Worm (Caenorhabditis elegans) whole organism, mixed stage, embryonic: Measurements from ENCODE around the gene gfat-1.

ENCODE experiments used
- M03D4.4 ChIP-seq: sonication (generic microtip); optimal IDR thresholded peaks from 2 replicates; lab custom pipeline; 2017; ENCODE audit warnings: mild to moderate bottlenecking, missing genetic modification characterization, missing compliant biosample characterization
- bed-3 ChIP-seq: fragments of 200-800 bp; sonication (Bioruptor generic); optimal IDR thresholded peaks from 3 replicates; lab custom pipeline; 2018; ENCODE audit warnings: mild to moderate bottlenecking, missing genetic modification characterization, moderate library complexity, missing compliant biosample characterization
- blmp-1 ChIP-seq: fragments of 150-350 bp; optimal IDR thresholded peaks from 2 replicates; lab custom pipeline; 2014; ENCODE audit warnings: missing biosample characterization, missing genetic modification characterization
- ceh-39 ChIP-seq: fragments of 150-350 bp; optimal IDR thresholded peaks from 2 replicates; lab custom pipeline; 2014; ENCODE audit warnings: missing biosample characterization, missing genetic modification characterization
- ceh-43 ChIP-seq: fragments of 200-800 bp; sonication (Bioruptor generic); optimal IDR thresholded peaks from 2 replicates; lab custom pipeline; 2018; ENCODE audit warnings: mild to moderate bottlenecking, missing genetic modification characterization, moderate library complexity, missing compliant biosample characterization
- ceh-83 ChIP-seq: fragments of 200-800 bp; sonication (Bioruptor generic); optimal IDR thresholded peaks from 2 replicates; lab custom pipeline; 2018; ENCODE audit warnings: mild to moderate bottlenecking, missing genetic modification characterization, missing compliant biosample characterization
- ces-1 ChIP-seq: fragments of 150-350 bp; optimal IDR thresholded peaks from 2 replicates; lab custom pipeline; 2014; ENCODE audit warnings: missing biosample characterization, missing genetic modification reagents, missing genetic modification characterization
- cnd-1 ChIP-seq: fragments of 200-800 bp; sonication (Bioruptor generic); optimal IDR thresholded peaks from 2 replicates; lab custom pipeline; 2018; ENCODE audit warnings: mild to moderate bottlenecking, missing genetic modification characterization, missing compliant biosample characterization
- drap-1 ChIP-seq: fragments of 200-800 bp; sonication (Bioruptor generic); optimal IDR thresholded peaks from 3 replicates; lab custom pipeline; 2018; ENCODE audit warnings: mild to moderate bottlenecking, missing genetic modification characterization, missing compliant biosample characterization
- elt-1 ChIP-seq: sonication (generic microtip); optimal IDR thresholded peaks from 2 replicates; lab custom pipeline; 2017; ENCODE audit warnings: missing genetic modification characterization, mild to moderate bottlenecking, missing compliant biosample characterization, antibody characterized with exemption, moderate library complexity, borderline replicate concordance; ENCODE audit not compliant: insufficient read depth
- flh-1 ChIP-seq: fragments of 200-800 bp; sonication (Bioruptor generic); optimal IDR thresholded peaks from 2 replicates; lab custom pipeline; 2018; ENCODE audit warnings: mild to moderate bottlenecking, missing genetic modification characterization, moderate library complexity, missing compliant biosample characterization
- ham-2 ChIP-seq: fragments of 200-800 bp; sonication (Bioruptor generic); optimal IDR thresholded peaks from 2 replicates; lab custom pipeline; 2018; ENCODE audit warnings: mild to moderate bottlenecking, missing genetic modification characterization, missing compliant biosample characterization
- hlh-1 ChIP-seq: fragments of 150-350 bp; optimal IDR thresholded peaks from 2 replicates; lab custom pipeline; 2014; ENCODE audit warnings: missing biosample characterization, missing genetic modification reagents, missing genetic modification characterization
- lin-13 ChIP-seq: fragments of 150-350 bp; optimal IDR thresholded peaks from 2 replicates; lab custom pipeline; 2014; ENCODE audit warnings: missing biosample characterization, missing genetic modification characterization
- lin-32 ChIP-seq: fragments of 200-800 bp; sonication (Bioruptor generic); optimal IDR thresholded peaks from 2 replicates; lab custom pipeline; 2018; ENCODE audit warnings: mild to moderate bottlenecking, missing genetic modification characterization, missing compliant biosample characterization
- lsy-2 ChIP-seq: fragments of 150-350 bp; optimal IDR thresholded peaks from 2 replicates; lab custom pipeline; 2014; ENCODE audit warnings: missing biosample characterization, missing genetic modification characterization
- mab-5 ChIP-seq: fragments of 150-350 bp; optimal IDR thresholded peaks from 2 replicates; lab custom pipeline; 2014; ENCODE audit warnings: missing biosample characterization, missing genetic modification characterization
- mep-1 ChIP-seq: fragments of 150-350 bp; optimal IDR thresholded peaks from 2 replicates; lab custom pipeline; 2017; ENCODE audit warnings: missing biosample characterization, missing genetic modification reagents, missing genetic modification characterization, inconsistent platforms
- mls-2 ChIP-seq: sonication (generic microtip); optimal IDR thresholded peaks from 2 replicates; lab custom pipeline; 2016; ENCODE audit warnings: mild to moderate bottlenecking, missing genetic modification characterization, moderate library complexity, missing compliant biosample characterization
- nhr-12 ChIP-seq: fragments of 150-350 bp; optimal IDR thresholded peaks from 2 replicates; lab custom pipeline; 2014; ENCODE audit warnings: missing biosample characterization, missing genetic modification characterization
- nhr-2 ChIP-seq: fragments of 150-350 bp; optimal IDR thresholded peaks from 2 replicates; lab custom pipeline; 2014; ENCODE audit warnings: missing biosample characterization, missing genetic modification characterization
- nhr-237 ChIP-seq: fragments of 150-350 bp; optimal IDR thresholded peaks from 2 replicates; lab custom pipeline; 2014; ENCODE audit warnings: missing biosample characterization, missing genetic modification characterization
- nhr-28 ChIP-seq: fragments of 150-350 bp; optimal IDR thresholded peaks from 2 replicates; lab custom pipeline; 2014; ENCODE audit warnings: missing biosample characterization, missing genetic modification characterization
- nhr-76 ChIP-seq: sonication (generic microtip); optimal IDR thresholded peaks from 2 replicates; lab custom pipeline; 2017; ENCODE audit warnings: missing biosample characterization, missing genetic modification characterization
- sem-2 ChIP-seq: fragments of 200-800 bp; sonication (Bioruptor generic); optimal IDR thresholded peaks from 2 replicates; lab custom pipeline; 2018; ENCODE audit warnings: mild to moderate bottlenecking, missing genetic modification characterization, missing compliant biosample characterization
- snpc-4 ChIP-seq: fragments of 150-350 bp; optimal IDR thresholded peaks from 2 replicates; lab custom pipeline; 2014; ENCODE audit warnings: missing biosample characterization, missing genetic modification characterization
- sptf-1 ChIP-seq: sonication (generic microtip); optimal IDR thresholded peaks from 2 replicates; lab custom pipeline; 2017; ENCODE audit warnings: mild to moderate bottlenecking, missing genetic modification characterization, moderate library complexity, missing compliant biosample characterization
- tbx-8 ChIP-seq: fragments of 200-800 bp; sonication (Bioruptor generic); optimal IDR thresholded peaks from 2 replicates; lab custom pipeline; 2018; ENCODE audit warnings: mild to moderate bottlenecking, missing genetic modification characterization, moderate library complexity, missing compliant biosample characterization
- unc-120 ChIP-seq: sonication (generic microtip); optimal IDR thresholded peaks from 2 replicates; lab custom pipeline; 2017; ENCODE audit warnings: missing genetic modification characterization, missing compliant biosample characterization; ENCODE audit not compliant: poor library complexity, severe bottlenecking
- unc-39 ChIP-seq: fragments of 150-350 bp; optimal IDR thresholded peaks from 2 replicates; lab custom pipeline; 2014; ENCODE audit warnings: missing biosample characterization, missing genetic modification characterization
- unc-62 ChIP-seq: fragments of 150-350 bp; optimal IDR thresholded peaks from 2 replicates; lab custom pipeline; 2014; ENCODE audit warnings: missing biosample characterization, missing genetic modification reagents, missing genetic modification characterization
- zip-8 ChIP-seq: fragments of 150-350 bp; optimal IDR thresholded peaks from 2 replicates; lab custom pipeline; 2014; ENCODE audit warnings: missing biosample characterization, missing genetic modification characterization

Gene gfat-1

DNA sequence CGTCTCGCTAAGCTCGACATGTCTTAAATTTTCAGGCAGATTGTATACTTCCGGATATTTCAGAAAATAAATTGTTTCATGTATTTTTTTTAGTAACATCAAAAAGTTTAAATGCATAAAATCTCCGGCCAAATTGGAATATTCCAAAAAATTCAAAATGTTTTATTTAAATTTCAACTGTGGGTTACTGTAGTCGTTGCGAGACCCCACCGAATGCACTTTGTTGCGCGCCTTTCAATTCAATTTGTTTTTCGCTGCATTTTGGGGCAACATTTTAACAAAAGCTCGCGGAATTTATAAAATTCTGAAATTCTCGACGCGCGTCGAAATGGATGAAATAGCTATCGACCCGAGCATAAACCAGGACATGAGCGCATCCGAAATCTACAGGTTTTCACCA lies 22.3 kb downstream of the gfat-1 start, which contains the start of gene F54D5.2:
Gene F54D5.2, plus strand, starts transcription at position 237 of the 400 bp plus-strand sequence.
- TF ChIP-seq lsy-2 (tag; lab: Kevin White, UChicago) (no peak), flh-1 (no peak), nhr-2 (tag; lab: Kevin White, UChicago) (no peak), ham-2 (GFP tag; lab: Kevin White, UChicago) (no peak), drap-1 (GFP tag; lab: Kevin White, UChicago) (no peak), mab-5 (tag; lab: Kevin White, UChicago) (no peak), ces-1 (GFP tag; lab: Kevin White, UChicago) (no peak), cnd-1 (no peak), ceh-43 (GFP tag; lab: Kevin White, UChicago) (no peak), tbx-8 (GFP tag; lab: Kevin White, UChicago) (no peak), unc-39 (tag; lab: Kevin White, UChicago) (no peak), blmp-1 (tag; lab: Kevin White, UChicago) (no peak), sptf-1 (tag; lab: Kevin White, UChicago) (no peak), nhr-76 (no peak), hlh-1 (no peak), bed-3 (GFP tag; lab: Kevin White, UChicago) (no peak), unc-62 (GFP tag; lab: Kevin White, UChicago) (no peak)

DNA sequence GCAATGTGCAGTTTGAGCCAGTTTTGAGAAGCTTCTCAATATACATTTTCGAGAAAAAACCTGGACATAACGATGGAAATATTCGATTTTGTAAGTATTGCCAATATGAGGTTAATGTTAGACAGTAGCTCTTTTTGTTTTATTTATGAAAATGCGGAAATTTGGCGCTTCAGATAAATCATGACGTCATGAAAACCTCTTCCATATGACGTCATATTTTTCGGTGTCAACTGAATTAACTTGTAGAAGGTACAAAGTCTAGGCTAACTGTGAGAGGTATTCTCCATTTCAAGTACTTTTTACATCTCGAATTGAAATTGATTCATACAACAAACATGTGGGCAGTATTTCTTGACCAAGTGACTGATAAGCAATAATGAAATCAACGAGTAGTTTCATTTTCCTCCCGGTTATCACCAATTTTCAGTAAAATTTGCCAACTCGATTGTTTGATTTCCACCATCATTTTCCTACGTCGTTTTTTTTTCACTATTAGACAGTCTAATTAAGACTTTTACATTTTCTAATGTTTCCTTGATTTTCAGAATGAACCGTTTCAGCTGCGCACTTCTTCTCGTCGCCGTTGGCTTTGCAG lies 23.9 kb downstream of the gfat-1 start, which contains the start of gene F54D5.3:
Gene F54D5.3, plus strand, starts transcription at position 546 of the 595 bp plus-strand sequence.
- TF ChIP-seq zip-8 (tag; lab: Kevin White, UChicago) (peak; percentile 98), ceh-39 (tag; lab: Kevin White, UChicago) (no peak)

DNA sequence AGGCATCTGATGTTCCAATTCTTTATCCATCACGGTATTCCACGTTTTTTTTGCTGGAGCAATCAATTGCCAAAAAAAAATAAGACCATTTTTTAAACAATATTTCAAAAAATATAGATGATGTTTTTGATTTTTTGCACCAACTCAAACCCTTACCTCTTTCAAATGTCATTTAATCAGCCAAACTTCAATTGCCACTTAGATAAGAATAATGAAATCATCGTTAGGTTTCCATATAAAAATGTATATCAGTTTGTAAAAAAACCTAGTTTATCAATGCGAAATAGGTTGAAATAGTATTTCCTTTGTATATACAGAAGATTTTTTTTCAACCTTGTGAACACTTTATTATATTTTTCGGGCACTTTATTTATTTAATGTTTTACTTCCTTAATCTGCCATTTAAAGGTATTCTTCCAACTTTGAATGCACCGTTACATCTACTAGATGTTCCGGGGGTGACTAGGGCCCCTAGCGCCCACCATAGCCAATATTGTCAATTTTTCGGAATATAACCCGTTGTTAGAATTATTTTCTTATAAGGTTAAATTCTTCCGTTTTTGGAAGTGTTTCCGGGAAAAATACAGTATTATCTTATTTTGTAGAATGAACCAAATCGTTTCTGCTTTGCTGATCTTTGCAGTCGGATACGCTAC lies 25.9 kb downstream of the gfat-1 start, which contains the start of the genes F54D5.23 and F54D5.4:
Gene F54D5.23, minus strand, starts transcription at position 75 of the 656 bp plus-strand sequence.
Gene F54D5.4, plus strand, starts transcription at position 606 of the 656 bp plus-strand sequence.
- TF ChIP-seq M03D4.4 (tag; lab: Kevin White, UChicago) (no peak), nhr-237 (tag; lab: Kevin White, UChicago) (no peak), flh-1 (no peak), mep-1 (tag; lab: Kevin White, UChicago) (no peak)
- TF ChIP-seq, all 35 proteins: peak for 0

DNA sequence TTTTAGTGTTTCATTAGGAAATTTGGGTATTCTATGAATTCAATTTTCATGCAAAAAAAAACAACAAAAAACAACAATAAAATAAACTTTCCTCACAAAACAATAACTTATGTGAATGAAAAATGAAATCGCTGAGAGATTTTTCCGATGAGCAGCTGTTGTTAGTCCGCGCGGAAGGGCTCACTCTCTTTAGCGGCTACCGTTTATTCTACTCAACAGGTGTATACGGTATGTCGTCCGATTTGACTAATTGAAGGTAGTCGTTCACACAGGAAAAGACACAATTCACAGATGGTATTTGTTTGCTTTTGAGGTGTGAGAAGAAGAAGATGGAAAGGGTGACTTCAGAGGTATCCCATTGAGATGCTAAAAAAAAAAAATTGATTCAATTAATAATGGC lies 26.5 kb downstream of the gfat-1 start:
- no peak for TF ChIP-seq snpc-4 (tag; lab: Kevin White, UChicago)
- TF ChIP-seq bed-3 (GFP tag; lab: Kevin White, UChicago) = no peak
- no peak for TF ChIP-seq elt-1 (tag; lab: Kevin White, UChicago)
- no peak for TF ChIP-seq unc-39 (tag; lab: Kevin White, UChicago)
- no peak for TF ChIP-seq mls-2 (tag; lab: Kevin White, UChicago)
- peak; percentile 7 for TF ChIP-seq lsy-2 (tag; lab: Kevin White, UChicago)
- TF ChIP-seq ham-2 (GFP tag; lab: Kevin White, UChicago) = no peak
- TF ChIP-seq ceh-39 (tag; lab: Kevin White, UChicago) = no peak
- peak; percentile 62 for TF ChIP-seq hlh-1
- TF ChIP-seq unc-120 (tag; lab: Kevin White, UChicago) = no peak
- TF ChIP-seq tbx-8 (GFP tag; lab: Kevin White, UChicago) = no peak
- peak; percentile 66 for TF ChIP-seq lin-32 (GFP tag; lab: Kevin White, UChicago)
- no peak for TF ChIP-seq mab-5 (tag; lab: Kevin White, UChicago)
- no peak for TF ChIP-seq sem-2 (GFP tag; lab: Kevin White, UChicago)
- TF ChIP-seq, all 35 proteins: peak for 3

DNA sequence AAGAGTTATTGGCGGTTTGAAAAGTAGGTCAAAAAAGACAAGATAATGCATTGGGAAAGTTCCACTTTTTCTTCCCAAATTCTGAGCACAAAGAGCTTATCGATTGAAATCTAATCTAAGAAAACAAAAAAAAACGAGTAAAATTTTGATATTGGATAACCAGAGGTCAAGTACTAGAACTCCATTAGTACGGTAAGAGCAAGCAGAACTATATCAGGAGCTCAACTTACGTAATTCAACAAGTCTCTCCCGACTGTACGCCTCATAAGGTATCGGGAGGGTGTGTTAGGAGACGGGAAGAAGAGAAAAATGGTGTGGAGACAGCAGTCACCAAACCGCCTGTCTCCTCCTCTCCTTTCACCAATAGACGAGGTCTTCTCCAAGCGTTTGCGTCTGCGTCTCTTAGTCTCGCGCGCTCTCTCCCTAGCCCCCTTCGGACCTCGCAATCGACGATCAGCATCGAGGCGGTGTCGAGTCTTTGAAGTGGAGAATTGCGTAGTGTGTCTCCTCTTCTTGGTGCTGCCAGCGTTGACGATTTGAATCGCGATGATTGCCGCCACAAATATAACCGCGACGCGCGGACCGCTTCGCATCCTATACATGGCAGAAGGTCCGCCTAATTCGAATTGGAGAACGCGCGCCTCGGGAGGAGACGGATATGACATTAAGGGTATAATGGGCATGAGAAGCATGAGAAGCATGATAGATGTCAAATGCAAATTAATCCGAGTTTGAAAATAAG lies 28.1 kb downstream of the gfat-1 start, which contains the start of gene F54D5.5:
Gene F54D5.5, minus strand, starts transcription at position 51 of the 742 bp plus-strand sequence.
- no peak for TF ChIP-seq flh-1
- TF ChIP-seq lin-13 (tag; lab: Kevin White, UChicago) = peak; percentile 35
- peak; percentile 50 for TF ChIP-seq hlh-1
- TF ChIP-seq nhr-12 (tag; lab: Kevin White, UChicago) = no peak
- TF ChIP-seq mep-1 (tag; lab: Kevin White, UChicago) = peak; percentile 70
- TF ChIP-seq snpc-4 (tag; lab: Kevin White, UChicago) = no peak
- TF ChIP-seq sem-2 (GFP tag; lab: Kevin White, UChicago) = no peak
- TF ChIP-seq tbx-8 (GFP tag; lab: Kevin White, UChicago) = no peak
- peak; percentile 27 for TF ChIP-seq ceh-39 (tag; lab: Kevin White, UChicago)
- TF ChIP-seq blmp-1 (tag; lab: Kevin White, UChicago) = no peak
- TF ChIP-seq sptf-1 (tag; lab: Kevin White, UChicago) = peak; percentile 88
- TF ChIP-seq zip-8 (tag; lab: Kevin White, UChicago) = no peak
- peak; percentile 23 for TF ChIP-seq drap-1 (GFP tag; lab: Kevin White, UChicago)
- no peak for TF ChIP-seq mab-5 (tag; lab: Kevin White, UChicago)
- TF ChIP-seq ceh-43 (GFP tag; lab: Kevin White, UChicago) = no peak
- TF ChIP-seq ces-1 (GFP tag; lab: Kevin White, UChicago) = peak; percentile 90
- peak; percentile 63 for TF ChIP-seq unc-39 (tag; lab: Kevin White, UChicago)
- no peak for TF ChIP-seq ceh-83
- peak; percentile 65 for TF ChIP-seq ham-2 (GFP tag; lab: Kevin White, UChicago)
- TF ChIP-seq elt-1 (tag; lab: Kevin White, UChicago) = peak; percentile 42
- peak; percentile 8 for TF ChIP-seq unc-120 (tag; lab: Kevin White, UChicago)
- no peak for TF ChIP-seq nhr-76
- TF ChIP-seq unc-62 (GFP tag; lab: Kevin White, UChicago) = peak; percentile 48
- no peak for TF ChIP-seq nhr-2 (tag; lab: Kevin White, UChicago)
- TF ChIP-seq nhr-28 = no peak
- TF ChIP-seq nhr-237 (tag; lab: Kevin White, UChicago) = no peak
- no peak for TF ChIP-seq M03D4.4 (tag; lab: Kevin White, UChicago)
- no peak for TF ChIP-seq bed-3 (GFP tag; lab: Kevin White, UChicago)
